Worm (Caenorhabditis elegans) whole organism, L2 larva: ENCODE measurements around the gene pqn-70.

Experiments
- F13H6.1 ChIP-seq: sonication (generic microtip); optimal IDR thresholded peaks from 2 replicates; lab custom pipeline; 2016; ENCODE audit warnings: missing genetic modification characterization, missing compliant biosample characterization
- R02D3.7 ChIP-seq: fragments of 150-350 bp; optimal IDR thresholded peaks from 2 replicates; lab custom pipeline; 2014; ENCODE audit warnings: missing biosample characterization, missing genetic modification characterization
- alr-1 ChIP-seq: fragments of 150-350 bp; optimal IDR thresholded peaks from 2 replicates; lab custom pipeline; 2014; ENCODE audit warnings: missing biosample characterization, missing genetic modification characterization
- aly-2 ChIP-seq: fragments of 150-350 bp; optimal IDR thresholded peaks from 2 replicates; lab custom pipeline; 2014; ENCODE audit warnings: missing biosample characterization, missing genetic modification characterization
- ama-1 ChIP-seq: fragments of 150-350 bp; optimal IDR thresholded peaks from 2 replicates; lab custom pipeline; 2018; ENCODE audit warnings: inconsistent platforms
- ceh-16 ChIP-seq: fragments of 150-350 bp; optimal IDR thresholded peaks from 2 replicates; lab custom pipeline; 2014; ENCODE audit warnings: missing biosample characterization, missing genetic modification characterization
- lin-13 ChIP-seq: fragments of 150-350 bp; optimal IDR thresholded peaks from 2 replicates; lab custom pipeline; 2014; ENCODE audit warnings: missing biosample characterization, missing genetic modification reagents, missing genetic modification characterization
- lsy-2 ChIP-seq, 2 experiments: fragments of 150-350 bp in 1 of 2; sonication (generic microtip) in 1 of 2; optimal IDR thresholded peaks; 2 replicates each; lab custom pipeline; 2014 to 2017; ENCODE audit warnings: missing biosample characterization in 2 of 2, missing genetic modification characterization in 2 of 2
- nhr-12 ChIP-seq: fragments of 150-350 bp; optimal IDR thresholded peaks from 2 replicates; lab custom pipeline; 2014; ENCODE audit warnings: missing biosample characterization, missing genetic modification characterization
- nhr-77 ChIP-seq: fragments of 150-350 bp; optimal IDR thresholded peaks from 2 replicates; lab custom pipeline; 2014; ENCODE audit warnings: missing biosample characterization, missing genetic modification characterization
- skn-1 ChIP-seq: sonication (generic microtip); optimal IDR thresholded peaks from 2 replicates; lab custom pipeline; 2017; ENCODE audit warnings: missing biosample characterization, missing genetic modification characterization
- unc-39 ChIP-seq: fragments of 150-350 bp; optimal IDR thresholded peaks from 2 replicates; lab custom pipeline; 2014; ENCODE audit warnings: missing biosample characterization, missing genetic modification characterization
- ztf-1 ChIP-seq: fragments of 200-800 bp; sonication (Bioruptor generic); conservative IDR thresholded peaks from 2 replicates; pipeline ENCODE4 v1.3.6; 2022; ENCODE audit warnings: missing genetic modification characterization, missing compliant biosample characterization
- ztf-11 ChIP-seq: sonication (generic microtip); optimal IDR thresholded peaks from 2 replicates; lab custom pipeline; 2017; ENCODE audit warnings: missing biosample characterization, missing genetic modification characterization

ce11 chrV:11251798-11252197 is 23.3 kb upstream of the pqn-70 start:
- TF ChIP-seq nhr-12 (tag; lab: Kevin White, UChicago) (no peak), ceh-16 (no peak), ama-1 (no peak), lin-13 (GFP tag; lab: Kevin White, UChicago) (no peak), skn-1 (tag; lab: Kevin White, UChicago) (no peak), unc-39 (tag; lab: Kevin White, UChicago) (no peak), nhr-77 (no peak), ztf-11 (tag; lab: Kevin White, UChicago) (no peak), ztf-1 (GFP tag; lab: Robert Waterston, UW) (no peak), alr-1 (no peak), R02D3.7 (tag; lab: Kevin White, UChicago) (no peak), F13H6.1 (tag; lab: Kevin White, UChicago) (no peak), aly-2 (no peak), lsy-2 (tag; optimal IDR thresholded peaks at IDR 0.05; lab: Kevin White, UChicago) (no peak)
